Fruit fly (Drosophila melanogaster): ENCODE results near the gene Task6.

Task6 gene

dm6 chr3R:13659865-13660738 lies 14.2 kb downstream of the Task6 start, which contains the start of gene Hrb87F (continued):
- no peak for TF ChIP-seq pan (optimal IDR thresholded peaks at IDR 0.05)
- no peak for TF ChIP-seq pan (GFP tag; optimal IDR thresholded peaks at IDR 0.05 in 1 of 2, IDR thresholded peaks at IDR 0.05 in 1 of 2)
- no peak for TF ChIP-seq da (GFP tag; optimal IDR thresholded peaks at IDR 0.05)
- no peak for TF ChIP-seq CG10959 (GFP tag; IDR thresholded peaks at IDR 0.05)
- no peak for TF ChIP-seq CG4360 (GFP tag; IDR thresholded peaks at IDR 0.05)
- TF ChIP-seq amos (GFP tag; IDR thresholded peaks at IDR 0.05; ENCODE audit: partially characterized antibody): peak; percentile 25; the same call in 1 of the 2 replicates
- TF ChIP-seq CG13624 (GFP tag; optimal IDR thresholded peaks at IDR 0.05): no peak
- TF ChIP-seq rib (GFP tag; IDR thresholded peaks at IDR 0.05): no peak
- TF ChIP-seq Pdp1 (GFP tag; optimal IDR thresholded peaks at IDR 0.05): no peak
- TF ChIP-seq crol (GFP tag; IDR thresholded peaks at IDR 0.05): no peak
- peak; percentile 19; the same call in 1 of the 2 replicates for TF ChIP-seq Scr (GFP tag; IDR thresholded peaks at IDR 0.05; ENCODE audit: partially characterized antibody)
- TF ChIP-seq CG12104 (GFP tag; optimal IDR thresholded peaks at IDR 0.05): no peak
- TF ChIP-seq D (optimal IDR thresholded peaks at IDR 0.05): no peak
- no peak for TF ChIP-seq D (GFP tag; optimal IDR thresholded peaks at IDR 0.05)
- no peak for TF ChIP-seq CG3726 (GFP tag; IDR thresholded peaks at IDR 0.05)
- TF ChIP-seq MESR4 (GFP tag; optimal IDR thresholded peaks at IDR 0.05): peak; percentile 85
- TF ChIP-seq Dfd (GFP tag; optimal IDR thresholded peaks at IDR 0.05): no peak
- TF ChIP-seq peb (GFP tag; IDR thresholded peaks at IDR 0.05): no peak
- TF ChIP-seq al (GFP tag; IDR thresholded peaks at IDR 0.05): no peak
- TF ChIP-seq CTCF (GFP tag; optimal IDR thresholded peaks at IDR 0.05): no peak
- TF ChIP-seq CG14667 (GFP tag; IDR thresholded peaks at IDR 0.05): no peak
- peak; percentile 28 for TF ChIP-seq CG15514 (GFP tag; optimal IDR thresholded peaks at IDR 0.05)
- no peak for TF ChIP-seq CG8765 (GFP tag; IDR thresholded peaks at IDR 0.05)
- no peak for TF ChIP-seq disco-r (GFP tag; optimal IDR thresholded peaks at IDR 0.05)
- TF ChIP-seq ind (GFP tag; optimal IDR thresholded peaks at IDR 0.05): no peak
- no peak for TF ChIP-seq Dbx (GFP tag; IDR thresholded peaks at IDR 0.05)
- no peak for TF ChIP-seq CG4282 (GFP tag; optimal IDR thresholded peaks at IDR 0.05)
- no peak for TF ChIP-seq CG12155 (GFP tag; optimal IDR thresholded peaks at IDR 0.05)
- TF ChIP-seq CG7963 (GFP tag; IDR thresholded peaks at IDR 0.05; ENCODE audit: partially characterized antibody): no peak
- no peak for TF ChIP-seq sna (GFP tag; IDR thresholded peaks at IDR 0.05; ENCODE audit: partially characterized antibody)
- TF ChIP-seq Eip74EF (GFP tag; optimal IDR thresholded peaks at IDR 0.05): no peak
- no peak for TF ChIP-seq CG5953 (GFP tag; IDR thresholded peaks at IDR 0.05)
- TF ChIP-seq CG14050 (GFP tag; IDR thresholded peaks at IDR 0.05): no peak
- TF ChIP-seq gt (GFP tag; IDR thresholded peaks at IDR 0.05): no peak
- no peak for TF ChIP-seq Fer2 (tag; optimal IDR thresholded peaks at IDR 0.05)
- TF ChIP-seq Oaz (GFP tag; IDR thresholded peaks at IDR 0.05): no peak
- TF ChIP-seq crc (GFP tag; optimal IDR thresholded peaks at IDR 0.05): no peak
- no peak for TF ChIP-seq Dll (GFP tag; IDR thresholded peaks at IDR 0.05; ENCODE audit: partially characterized antibody)
- TF ChIP-seq H2.0 (GFP tag; IDR thresholded peaks at IDR 0.05): no peak
- TF ChIP-seq B-H2 (GFP tag; optimal IDR thresholded peaks at IDR 0.05): no peak
- peak; percentile 60 for TF ChIP-seq gfzf (GFP tag; optimal IDR thresholded peaks at IDR 0.05)
- TF ChIP-seq CG7271 (tag; optimal IDR thresholded peaks at IDR 0.05): no peak
- TF ChIP-seq B-H1 (GFP tag; IDR thresholded peaks at IDR 0.05): no peak
- no peak for TF ChIP-seq insv (GFP tag; optimal IDR thresholded peaks at IDR 0.05)
- peak; percentile 39 for TF ChIP-seq Side (GFP tag; optimal IDR thresholded peaks at IDR 0.05)
- no peak for TF ChIP-seq fu2 (GFP tag; optimal IDR thresholded peaks at IDR 0.05)
- TF ChIP-seq NK7.1 (GFP tag; optimal IDR thresholded peaks at IDR 0.05): no peak
- no peak for TF ChIP-seq onecut (GFP tag; IDR thresholded peaks at IDR 0.05)
- TF ChIP-seq pho (GFP tag; optimal IDR thresholded peaks at IDR 0.05): no peak
- no peak for TF ChIP-seq CG12744 (GFP tag; optimal IDR thresholded peaks at IDR 0.05)
- no peak for TF ChIP-seq CG6175 (GFP tag; IDR thresholded peaks at IDR 0.05)
